Worm (Caenorhabditis elegans) whole organism, L2 larva: ENCODE measurements around the gene C29F9.6.
"Not testable (repeated sequence)": the region's sequence is repeated elsewhere in the genome, so short reads cannot be mapped to it uniquely, and the experiment has no call there.

Experiments
- C34F6.9 ChIP-seq: fragments of 150-350 bp; optimal IDR thresholded peaks from 2 replicates; lab custom pipeline; 2014; ENCODE audit warnings: missing biosample characterization, missing genetic modification characterization
- F13H6.1 ChIP-seq: sonication (generic microtip); optimal IDR thresholded peaks from 2 replicates; lab custom pipeline; 2016; ENCODE audit warnings: missing genetic modification characterization, missing compliant biosample characterization
- Y55F3AM.14 ChIP-seq: fragments of 200-800 bp; sonication (Bioruptor generic); optimal IDR thresholded peaks from 2 replicates; lab custom pipeline; 2018; ENCODE audit warnings: mild to moderate bottlenecking, missing genetic modification characterization, missing compliant biosample characterization
- alr-1 ChIP-seq: fragments of 150-350 bp; optimal IDR thresholded peaks from 2 replicates; lab custom pipeline; 2014; ENCODE audit warnings: missing biosample characterization, missing genetic modification characterization
- aly-2 ChIP-seq: fragments of 150-350 bp; optimal IDR thresholded peaks from 2 replicates; lab custom pipeline; 2014; ENCODE audit warnings: missing biosample characterization, missing genetic modification characterization
- ama-1 ChIP-seq: fragments of 150-350 bp; optimal IDR thresholded peaks from 2 replicates; lab custom pipeline; 2018; ENCODE audit warnings: inconsistent platforms
- blmp-1 ChIP-seq: sonication (generic microtip); optimal IDR thresholded peaks from 2 replicates; lab custom pipeline; 2017; ENCODE audit warnings: missing genetic modification characterization, mild to moderate bottlenecking, missing compliant biosample characterization, antibody characterized with exemption, moderate library complexity; ENCODE audit not compliant: insufficient read depth
- ceh-82 ChIP-seq: fragments of 150-350 bp; optimal IDR thresholded peaks from 2 replicates; lab custom pipeline; 2014; ENCODE audit warnings: missing biosample characterization, missing genetic modification characterization
- crh-2 ChIP-seq: sonication (generic microtip); optimal IDR thresholded peaks from 2 replicates; lab custom pipeline; 2017; ENCODE audit warnings: missing biosample characterization, missing genetic modification characterization
- dmd-4 ChIP-seq: sonication (generic microtip); optimal IDR thresholded peaks from 2 replicates; lab custom pipeline; 2017; ENCODE audit warnings: missing biosample characterization, missing genetic modification characterization
- elt-1 ChIP-seq: fragments of 150-350 bp; optimal IDR thresholded peaks from 2 replicates; lab custom pipeline; 2014; ENCODE audit warnings: missing biosample characterization, missing genetic modification characterization
- fos-1 ChIP-seq: fragments of 150-350 bp; optimal IDR thresholded peaks from 2 replicates; lab custom pipeline; 2014; ENCODE audit warnings: missing biosample characterization, missing genetic modification characterization
- gmeb-1 ChIP-seq: fragments of 150-350 bp; optimal IDR thresholded peaks from 2 replicates; lab custom pipeline; 2014; ENCODE audit warnings: missing biosample characterization, missing genetic modification characterization
- lin-11 ChIP-seq: fragments of 150-350 bp; sonication (generic microtip); optimal IDR thresholded peaks from 2 replicates; lab custom pipeline; 2014; ENCODE audit warnings: missing biosample characterization, missing genetic modification characterization, inconsistent platforms, mixed read lengths
- lin-13 ChIP-seq: fragments of 150-350 bp; optimal IDR thresholded peaks from 2 replicates; lab custom pipeline; 2014; ENCODE audit warnings: missing biosample characterization, missing genetic modification reagents, missing genetic modification characterization
- lin-39 ChIP-seq: fragments of 150-350 bp; optimal IDR thresholded peaks from 2 replicates; lab custom pipeline; 2014; ENCODE audit warnings: missing biosample characterization, missing genetic modification reagents, missing genetic modification characterization
- lsy-2 ChIP-seq, 2 experiments: fragments of 150-350 bp in 1 of 2; sonication (generic microtip) in 1 of 2; optimal IDR thresholded peaks; 2 replicates each; lab custom pipeline; 2014 to 2017; ENCODE audit warnings: missing biosample characterization in 2 of 2, missing genetic modification characterization in 2 of 2
- mab-5 ChIP-seq: fragments of 150-350 bp; optimal IDR thresholded peaks from 2 replicates; lab custom pipeline; 2014; ENCODE audit warnings: missing biosample characterization, missing genetic modification characterization
- mbf-1 ChIP-seq: sonication (generic microtip); optimal IDR thresholded peaks from 2 replicates; lab custom pipeline; 2017; ENCODE audit warnings: missing biosample characterization, missing genetic modification characterization
- mdl-1 ChIP-seq, 2 experiments: fragments of 150-350 bp in 1 of 2; sonication (generic microtip) in 1 of 2; optimal IDR thresholded peaks; 2 replicates each; lab custom pipeline; 2017; ENCODE audit warnings: missing biosample characterization in 2 of 2, missing genetic modification characterization in 2 of 2
- nhr-11 ChIP-seq: fragments of 150-350 bp; optimal IDR thresholded peaks from 2 replicates; lab custom pipeline; 2014; ENCODE audit warnings: missing biosample characterization, missing genetic modification characterization
- nhr-129 ChIP-seq: fragments of 150-350 bp; optimal IDR thresholded peaks from 2 replicates; lab custom pipeline; 2014; ENCODE audit warnings: missing biosample characterization, missing genetic modification characterization
- nhr-21 ChIP-seq: fragments of 150-350 bp; optimal IDR thresholded peaks from 2 replicates; lab custom pipeline; 2014; ENCODE audit warnings: missing biosample characterization, missing genetic modification characterization
- nhr-23 ChIP-seq: fragments of 150-350 bp; optimal IDR thresholded peaks from 2 replicates; lab custom pipeline; 2014; ENCODE audit warnings: missing biosample characterization, missing genetic modification reagents, missing genetic modification characterization
- nhr-237 ChIP-seq: fragments of 150-350 bp; optimal IDR thresholded peaks from 2 replicates; lab custom pipeline; 2014; ENCODE audit warnings: missing biosample characterization, missing genetic modification characterization
- nhr-25 ChIP-seq: fragments of 150-350 bp; sonication (generic microtip); optimal IDR thresholded peaks from 3 replicates; lab custom pipeline; 2014; ENCODE audit warnings: missing biosample characterization, missing genetic modification characterization
- nhr-6 ChIP-seq: fragments of 150-350 bp; optimal IDR thresholded peaks from 2 replicates; lab custom pipeline; 2014; ENCODE audit warnings: missing biosample characterization, missing genetic modification characterization
- peb-1 ChIP-seq: fragments of 150-350 bp; optimal IDR thresholded peaks from 2 replicates; lab custom pipeline; 2014; ENCODE audit warnings: missing biosample characterization, missing genetic modification characterization
- sem-4 ChIP-seq: fragments of 150-350 bp; optimal IDR thresholded peaks from 2 replicates; lab custom pipeline; 2014; ENCODE audit warnings: missing biosample characterization, missing genetic modification reagents, missing genetic modification characterization
- sma-9 ChIP-seq, 2 experiments: fragments of 150-350 bp in 1 of 2; sonication (generic microtip) in 1 of 2; optimal IDR thresholded peaks; 2 replicates each; lab custom pipeline; 2014 to 2016; ENCODE audit warnings: missing genetic modification characterization in 2 of 2, mild to moderate bottlenecking in 1 of 2, missing biosample characterization in 1 of 2, missing compliant biosample characterization in 1 of 2, missing genetic modification reagents in 1 of 2, moderate library complexity in 1 of 2
- snpc-4 ChIP-seq: fragments of 150-350 bp; optimal IDR thresholded peaks from 2 replicates; lab custom pipeline; 2014; ENCODE audit warnings: missing biosample characterization, missing genetic modification characterization
- unc-55 ChIP-seq: fragments of 150-350 bp; sonication (generic microtip); optimal IDR thresholded peaks from 3 replicates; lab custom pipeline; 2014; ENCODE audit warnings: missing biosample characterization, missing genetic modification reagents, missing genetic modification characterization
- unc-62 ChIP-seq: fragments of 150-350 bp; optimal IDR thresholded peaks from 2 replicates; lab custom pipeline; 2014; ENCODE audit warnings: missing biosample characterization, missing genetic modification reagents, missing genetic modification characterization
- zag-1 ChIP-seq: fragments of 150-350 bp; optimal IDR thresholded peaks from 2 replicates; lab custom pipeline; 2014; ENCODE audit warnings: missing biosample characterization, missing genetic modification characterization
- ztf-11 ChIP-seq: sonication (generic microtip); optimal IDR thresholded peaks from 2 replicates; lab custom pipeline; 2017; ENCODE audit warnings: missing biosample characterization, missing genetic modification characterization
- ztf-4 ChIP-seq: fragments of 150-350 bp; optimal IDR thresholded peaks from 2 replicates; lab custom pipeline; 2014; ENCODE audit warnings: missing biosample characterization, missing genetic modification characterization

C29F9.6 gene

DNA sequence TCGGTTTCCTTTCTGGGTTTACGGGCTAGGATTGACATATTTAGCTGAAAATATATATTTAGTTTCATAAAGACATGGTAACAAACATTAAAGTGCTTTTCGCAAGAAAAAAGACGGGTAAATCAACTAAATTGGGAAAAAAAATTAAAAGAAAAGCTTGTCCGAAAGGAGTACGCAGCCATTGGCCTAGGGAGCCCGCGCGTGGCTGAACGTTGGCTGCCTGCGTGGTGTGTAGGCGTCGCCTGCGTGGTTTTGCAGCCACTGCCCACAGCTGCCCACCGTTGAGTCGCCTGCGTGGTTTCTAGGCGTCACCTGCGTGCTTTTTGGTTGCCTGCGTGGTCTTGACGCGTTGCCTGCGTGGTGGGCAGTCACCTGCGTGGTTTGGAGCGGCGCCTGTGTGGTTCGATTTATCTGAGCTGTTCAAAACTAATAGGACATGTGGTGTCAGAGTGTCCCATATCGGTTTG lies 7.3 kb downstream of the C29F9.6 start, which contains the start of gene C29F9.12:
Gene C29F9.12, minus strand, starts transcription at position 51 of the 467 bp plus-strand sequence.
- TF ChIP-seq F13H6.1 (tag; lab: Kevin White, UChicago); lin-13 (GFP tag; lab: Kevin White, UChicago); dmd-4 (tag; lab: Kevin White, UChicago): not testable (repeated sequence)

DNA sequence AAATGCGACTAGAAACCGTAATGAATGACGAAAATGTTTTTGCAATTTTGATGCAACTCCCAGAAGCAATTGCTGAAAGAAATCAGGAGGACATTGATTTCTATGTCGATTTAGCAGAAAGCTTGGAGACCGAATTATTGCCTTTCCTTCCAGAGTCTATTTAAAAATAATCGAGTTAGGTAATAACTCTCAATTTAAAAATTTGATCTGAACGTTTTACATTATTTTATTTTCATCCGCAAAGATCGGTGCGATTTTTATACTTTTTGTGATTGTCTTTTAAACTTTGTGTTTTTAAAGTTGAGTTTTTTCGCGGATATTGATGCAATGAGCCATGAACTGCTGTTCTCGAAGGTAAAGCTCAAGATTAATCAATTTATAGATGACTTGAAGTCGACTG lies 9.8 kb downstream of the C29F9.6 start, which contains the start of gene pals-23:
Gene pals-23, plus strand, starts transcription at position 301 of the 400 bp plus-strand sequence.
- no peak for TF ChIP-seq blmp-1 (tag; lab: Kevin White, UChicago)
- TF ChIP-seq nhr-237 (tag; lab: Kevin White, UChicago) = no peak
- no peak for TF ChIP-seq Y55F3AM.14 (GFP tag; lab: Kevin White, UChicago)
- no peak for TF ChIP-seq lin-11 (tag; lab: Kevin White, UChicago)
- no peak for TF ChIP-seq snpc-4 (tag; lab: Kevin White, UChicago)
- no peak for TF ChIP-seq ztf-11 (tag; lab: Kevin White, UChicago)
- no peak for TF ChIP-seq aly-2 (tag; lab: Kevin White, UChicago)
- no peak for TF ChIP-seq lsy-2 (tag; optimal IDR thresholded peaks at IDR 0.05; lab: Kevin White, UChicago)
- no peak for TF ChIP-seq zag-1 (tag; lab: Kevin White, UChicago)
- TF ChIP-seq fos-1 (tag; lab: Kevin White, UChicago) = no peak
- TF ChIP-seq peb-1 (tag; lab: Kevin White, UChicago) = no peak
- TF ChIP-seq sem-4 (tag; lab: Kevin White, UChicago) = no peak
- no peak for TF ChIP-seq alr-1 (tag; lab: Kevin White, UChicago)
- no peak for TF ChIP-seq ztf-4 (tag; lab: Kevin White, UChicago)
- no peak for TF ChIP-seq F13H6.1 (tag; lab: Kevin White, UChicago)

DNA sequence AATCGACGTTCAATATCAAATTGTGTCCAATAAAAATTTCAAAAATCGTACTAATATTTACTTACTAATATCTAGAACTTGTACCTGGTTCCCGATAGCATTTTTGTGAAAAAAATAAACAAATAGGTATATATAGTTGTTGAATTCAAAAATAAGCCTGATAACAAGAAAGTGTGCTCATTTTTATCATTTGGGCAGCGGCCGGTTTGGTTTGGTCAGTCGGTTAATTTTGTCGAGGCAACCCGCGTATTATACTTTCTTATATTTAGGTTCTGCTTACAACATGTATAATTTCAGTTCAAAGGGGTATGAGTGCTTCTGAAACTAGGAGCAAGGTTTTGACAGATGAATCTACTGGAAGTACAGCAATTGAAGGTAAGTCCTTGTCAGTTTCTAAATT lies 15.9 kb downstream of the C29F9.6 start, which contains the start of the genes nhr-280 and C29F9.2:
Gene nhr-280, minus strand, starts transcription at position 101 of the 400 bp plus-strand sequence.
Gene C29F9.2, plus strand, starts transcription at position 298 of the 400 bp plus-strand sequence.
- TF ChIP-seq nhr-6 (tag; lab: Kevin White, UChicago) (no peak), ztf-11 (tag; lab: Kevin White, UChicago) (no peak), lsy-2 (tag; optimal IDR thresholded peaks at IDR 0.05; lab: Kevin White, UChicago) (no peak), dmd-4 (tag; lab: Kevin White, UChicago) (no peak), ceh-82 (tag; lab: Kevin White, UChicago) (no peak), nhr-25 (tag; lab: Kevin White, UChicago) (no peak), nhr-21 (tag; lab: Kevin White, UChicago) (no peak), mdl-1 (tag; optimal IDR thresholded peaks at IDR 0.05; lab: Kevin White, UChicago) (no peak), elt-1 (no peak), mbf-1 (tag; lab: Kevin White, UChicago) (no peak), lin-39 (tag; lab: Kevin White, UChicago) (no peak), nhr-11 (tag; lab: Kevin White, UChicago) (no peak)

DNA sequence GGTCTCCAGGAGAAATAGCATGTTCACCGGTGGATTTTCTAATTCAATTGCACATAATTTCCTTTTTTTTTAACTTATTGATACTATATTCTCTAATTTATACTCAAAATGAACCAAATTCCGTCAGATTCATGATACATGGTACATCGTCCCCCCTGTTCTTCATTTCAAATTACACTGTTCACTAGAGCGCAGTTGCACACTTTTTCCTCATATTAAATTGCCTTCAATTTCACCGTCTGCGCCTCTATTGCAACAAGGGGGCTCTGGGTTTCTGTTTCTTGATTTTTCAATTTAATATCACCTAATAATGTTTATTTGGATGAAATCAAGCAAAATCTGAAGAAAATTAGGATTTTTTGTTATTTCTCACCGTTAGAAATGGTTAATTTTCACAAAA lies 16.9 kb downstream of the C29F9.6 start:
- TF ChIP-seq unc-55 (GFP tag; lab: Kevin White, UChicago) (peak; percentile 84), nhr-129 (peak; percentile 79), crh-2 (peak; percentile 60), elt-1 (no peak), nhr-6 (tag; lab: Kevin White, UChicago) (peak; percentile 31), ama-1 (lab: Kevin White, UChicago) (no peak), mbf-1 (tag; lab: Kevin White, UChicago) (no peak), blmp-1 (tag; lab: Kevin White, UChicago) (no peak), sma-9 (GFP tag; optimal IDR thresholded peaks at IDR 0.05; lab: Kevin White, UChicago) (no peak), sma-9 (tag; optimal IDR thresholded peaks at IDR 0.05; lab: Kevin White, UChicago) (no peak), nhr-21 (tag; lab: Kevin White, UChicago) (peak; percentile 16), F13H6.1 (tag; lab: Kevin White, UChicago) (peak; percentile 22), fos-1 (tag; lab: Kevin White, UChicago) (peak; percentile 54), gmeb-1 (tag; lab: Kevin White, UChicago) (peak; percentile 46), mdl-1 (tag; optimal IDR thresholded peaks at IDR 0.05; lab: Kevin White, UChicago) (no peak), aly-2 (tag; lab: Kevin White, UChicago) (no peak), C34F6.9 (tag; lab: Kevin White, UChicago) (peak; percentile 83), zag-1 (tag; lab: Kevin White, UChicago) (peak; percentile 19), unc-62 (GFP tag; lab: Kevin White, UChicago) (no peak), lin-13 (GFP tag; lab: Kevin White, UChicago) (no peak), nhr-23 (tag; lab: Kevin White, UChicago) (no peak), lsy-2 (tag; optimal IDR thresholded peaks at IDR 0.05; lab: Kevin White, UChicago) (peak in 1 of 2 experiments; percentile 75), mab-5 (tag; lab: Kevin White, UChicago) (no peak)
- TF ChIP-seq, all 48 proteins: peak for 11
